Worm (Caenorhabditis elegans) whole organism, midembryonic: Measurements from ENCODE around the gene F09E10.7.

Source experiments
- flt-1 ChIP-seq: fragments of 200-800 bp; sonication (Bioruptor generic); IDR thresholded peaks from 2 replicates; pipeline ENCODE4 v1.3.6; 2022; ENCODE audit warnings: missing genetic modification characterization, missing compliant biosample characterization
- ztf-23 ChIP-seq: fragments of 200-800 bp; sonication (Bioruptor generic); IDR thresholded peaks from 2 replicates; pipeline ENCODE4 v1.3.6; 2022; ENCODE audit warnings: missing genetic modification reagents, missing genetic modification characterization, missing compliant biosample characterization

- no peak for TF ChIP-seq flt-1
- TF ChIP-seq ztf-23 (GFP tag; lab: Robert Waterston, UW), result no peak
Measured at ce11 chrX:1489574-1489973, 12.1 kb downstream of the F09E10.7 start.
